Worm (Caenorhabditis elegans) whole organism, late embryonic: Measurements from ENCODE around the gene rpl-2.

Experiments used
- C08G9.2 ChIP-seq: sonication (generic microtip); optimal IDR thresholded peaks from 2 replicates; lab custom pipeline; 2016; ENCODE audit warnings: mild to moderate bottlenecking, missing genetic modification characterization, moderate library complexity, missing compliant biosample characterization
- K09A11.1 ChIP-seq: sonication (generic microtip); optimal IDR thresholded peaks from 2 replicates; lab custom pipeline; 2017; ENCODE audit warnings: antibody characterized with exemption, mild to moderate bottlenecking, missing genetic modification characterization, missing compliant biosample characterization; ENCODE audit not compliant: insufficient read depth
- Y22D7AL.16 ChIP-seq: sonication (generic microtip); optimal IDR thresholded peaks from 2 replicates; lab custom pipeline; 2016; ENCODE audit warnings: missing genetic modification characterization, missing compliant biosample characterization
- ama-1 ChIP-seq: fragments of 150-350 bp; optimal IDR thresholded peaks from 2 replicates; lab custom pipeline; 2014
- ceh-14 ChIP-seq: sonication (generic microtip); optimal IDR thresholded peaks from 2 replicates; lab custom pipeline; 2016; ENCODE audit warnings: missing genotype, missing genetic modification characterization, missing compliant biosample characterization
- ceh-18 ChIP-seq: sonication (generic microtip); optimal IDR thresholded peaks from 2 replicates; lab custom pipeline; 2016; ENCODE audit warnings: missing genetic modification characterization, missing compliant biosample characterization
- ceh-2 ChIP-seq: sonication (generic microtip); optimal IDR thresholded peaks from 2 replicates; lab custom pipeline; 2016; ENCODE audit warnings: missing genotype, missing genetic modification characterization, missing compliant biosample characterization
- ceh-22 ChIP-seq: sonication (generic microtip); optimal IDR thresholded peaks from 2 replicates; lab custom pipeline; 2017; ENCODE audit warnings: missing biosample characterization, missing genetic modification characterization
- ceh-24 ChIP-seq: sonication (generic microtip); optimal IDR thresholded peaks from 2 replicates; lab custom pipeline; 2016; ENCODE audit warnings: mild to moderate bottlenecking, missing genetic modification characterization, missing compliant biosample characterization
- ceh-34 ChIP-seq: sonication (generic microtip); optimal IDR thresholded peaks from 2 replicates; lab custom pipeline; 2016; ENCODE audit warnings: mild to moderate bottlenecking, missing genetic modification characterization, missing compliant biosample characterization
- ceh-48 ChIP-seq: sonication (generic microtip); optimal IDR thresholded peaks from 2 replicates; lab custom pipeline; 2016; ENCODE audit warnings: missing genetic modification characterization, inconsistent platforms, missing compliant biosample characterization
- ceh-9 ChIP-seq: sonication (generic microtip); optimal IDR thresholded peaks from 2 replicates; lab custom pipeline; 2016; ENCODE audit warnings: mild to moderate bottlenecking, missing genetic modification characterization, inconsistent platforms, missing compliant biosample characterization
- dmd-4 ChIP-seq: sonication (generic microtip); optimal IDR thresholded peaks from 2 replicates; lab custom pipeline; 2016; ENCODE audit warnings: borderline replicate concordance, missing genetic modification characterization, missing compliant biosample characterization
- dve-1 ChIP-seq: sonication (generic microtip); optimal IDR thresholded peaks from 2 replicates; lab custom pipeline; 2017; ENCODE audit warnings: antibody characterized with exemption, mild to moderate bottlenecking, missing genetic modification characterization, missing compliant biosample characterization
- elt-4 ChIP-seq: sonication (generic microtip); optimal IDR thresholded peaks from 2 replicates; lab custom pipeline; 2016; ENCODE audit warnings: missing genetic modification characterization, missing compliant biosample characterization
- eyg-1 ChIP-seq: sonication (generic microtip); optimal IDR thresholded peaks from 2 replicates; lab custom pipeline; 2016; ENCODE audit warnings: missing genotype, missing genetic modification characterization, missing compliant biosample characterization
- hlh-13 ChIP-seq: fragments of 200-800 bp; sonication (Bioruptor generic); optimal IDR thresholded peaks from 2 replicates; lab custom pipeline; 2018; ENCODE audit warnings: mild to moderate bottlenecking, missing genetic modification characterization, missing compliant biosample characterization
- hlh-15 ChIP-seq: sonication (generic microtip); optimal IDR thresholded peaks from 2 replicates; lab custom pipeline; 2016; ENCODE audit warnings: missing genetic modification characterization, missing compliant biosample characterization
- hlh-6 ChIP-seq: sonication (generic microtip); optimal IDR thresholded peaks from 2 replicates; lab custom pipeline; 2016; ENCODE audit warnings: missing genotype, missing genetic modification characterization, missing compliant biosample characterization
- hlh-8 ChIP-seq: sonication (generic microtip); optimal IDR thresholded peaks from 2 replicates; lab custom pipeline; 2016; ENCODE audit warnings: missing genotype, missing genetic modification characterization, missing compliant biosample characterization
- lin-11 ChIP-seq: fragments of 200-800 bp; sonication (Bioruptor generic); optimal IDR thresholded peaks from 2 replicates; lab custom pipeline; 2018; ENCODE audit warnings: mild to moderate bottlenecking, missing genetic modification characterization, missing compliant biosample characterization
- madf-2 ChIP-seq: sonication (generic microtip); optimal IDR thresholded peaks from 2 replicates; lab custom pipeline; 2017; ENCODE audit warnings: missing genetic modification characterization, missing compliant biosample characterization
- nfya-1 ChIP-seq: sonication (generic microtip); optimal IDR thresholded peaks from 2 replicates; lab custom pipeline; 2017; ENCODE audit warnings: missing genetic modification characterization, mild to moderate bottlenecking, missing compliant biosample characterization, antibody characterized with exemption, moderate library complexity
- npax-4 ChIP-seq: sonication (generic microtip); optimal IDR thresholded peaks from 2 replicates; lab custom pipeline; 2016; ENCODE audit warnings: missing genetic modification characterization, missing compliant biosample characterization
- odd-2 ChIP-seq: sonication (generic microtip); optimal IDR thresholded peaks from 2 replicates; lab custom pipeline; 2017; ENCODE audit warnings: antibody characterized with exemption, mild to moderate bottlenecking, missing genetic modification characterization, missing compliant biosample characterization
- pqm-1 ChIP-seq: sonication (generic microtip); optimal IDR thresholded peaks from 2 replicates; lab custom pipeline; 2016; ENCODE audit warnings: missing genetic modification characterization, missing compliant biosample characterization
- pros-1 ChIP-seq: fragments of 150-350 bp; optimal IDR thresholded peaks from 2 replicates; lab custom pipeline; 2014; ENCODE audit warnings: missing biosample characterization, missing genetic modification reagents, missing genetic modification characterization
- sox-2 ChIP-seq: fragments of 200-800 bp; sonication (Bioruptor generic); IDR thresholded peaks from 2 replicates; pipeline ENCODE4 v1.3.6; 2022; ENCODE audit warnings: missing genetic modification reagents, missing genetic modification characterization, missing compliant biosample characterization
- tbx-2 ChIP-seq: sonication (generic microtip); optimal IDR thresholded peaks from 2 replicates; lab custom pipeline; 2016; ENCODE audit warnings: missing genetic modification characterization, missing compliant biosample characterization
- tbx-7 ChIP-seq: sonication (generic microtip); optimal IDR thresholded peaks from 2 replicates; lab custom pipeline; 2016; ENCODE audit warnings: missing genotype, missing genetic modification characterization, missing compliant biosample characterization
- ttx-3 ChIP-seq: sonication (generic microtip); optimal IDR thresholded peaks from 2 replicates; lab custom pipeline; 2016; ENCODE audit warnings: missing genetic modification reagents, missing genetic modification characterization, missing compliant biosample characterization
- unc-3 ChIP-seq, 2 experiments: fragments of 200-800 bp in 1 of 2; sonication (Bioruptor generic) in 1 of 2; sonication (generic microtip) in 1 of 2; conservative IDR thresholded peaks in 1 of 2; optimal IDR thresholded peaks in 1 of 2; 2 replicates each; pipeline versions ENCODE4 v1.3.6 to Lab custom; 2016 to 2022; ENCODE audit warnings: missing compliant biosample characterization in 2 of 2, missing genetic modification characterization in 2 of 2, missing genetic modification reagents in 1 of 2
- unc-42 ChIP-seq: sonication (generic microtip); optimal IDR thresholded peaks from 2 replicates; lab custom pipeline; 2016; ENCODE audit warnings: missing genotype, missing genetic modification characterization, missing compliant biosample characterization
- unc-86 ChIP-seq: sonication (generic microtip); optimal IDR thresholded peaks from 2 replicates; lab custom pipeline; 2016; ENCODE audit warnings: missing genetic modification characterization, missing compliant biosample characterization
- zip-5 ChIP-seq: sonication (generic microtip); optimal IDR thresholded peaks from 2 replicates; lab custom pipeline; 2016; ENCODE audit warnings: missing genetic modification characterization, missing compliant biosample characterization
- ztf-16 ChIP-seq: sonication (generic microtip); optimal IDR thresholded peaks from 2 replicates; lab custom pipeline; 2017; ENCODE audit warnings: missing genetic modification characterization, missing compliant biosample characterization

rpl-2 gene

DNA sequence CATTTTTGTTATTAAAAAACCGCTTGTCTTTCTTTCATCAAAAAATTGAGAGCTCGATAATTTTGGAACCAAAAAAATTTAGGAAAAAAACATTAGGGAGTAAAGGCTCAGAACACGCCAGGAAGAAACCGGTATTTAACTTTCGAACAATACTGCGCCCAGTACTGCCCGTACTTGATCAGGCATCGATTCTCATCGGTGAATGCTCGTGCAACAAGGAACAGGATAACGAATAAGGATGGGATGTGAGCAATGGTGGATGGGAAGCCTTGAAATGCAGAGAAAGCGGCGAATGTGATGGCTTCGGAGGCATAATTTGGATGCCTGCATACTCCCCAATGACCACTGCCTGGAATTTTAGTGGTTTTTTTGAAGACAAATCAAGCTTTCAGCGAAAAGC lies 1.3 kb downstream of the rpl-2 start:
- TF ChIP-seq lin-11: no peak
- no peak for TF ChIP-seq eyg-1 (tag; lab: Kevin White, UChicago)
- TF ChIP-seq ama-1 (lab: Kevin White, UChicago): no peak
- TF ChIP-seq ceh-22 (tag; lab: Kevin White, UChicago): no peak
- no peak for TF ChIP-seq ttx-3 (tag; lab: Kevin White, UChicago)
- TF ChIP-seq madf-2: no peak
- TF ChIP-seq ceh-9: no peak
- TF ChIP-seq K09A11.1 (tag; lab: Kevin White, UChicago): no peak
- no peak for TF ChIP-seq odd-2 (tag; lab: Kevin White, UChicago)
- TF ChIP-seq ztf-16 (tag; lab: Kevin White, UChicago): no peak
- no peak for TF ChIP-seq pros-1
- no peak for TF ChIP-seq hlh-13 (GFP tag; lab: Kevin White, UChicago)
- no peak for TF ChIP-seq dve-1 (tag; lab: Kevin White, UChicago)
- no peak for TF ChIP-seq ceh-24 (tag; lab: Kevin White, UChicago)
- no peak for TF ChIP-seq unc-86 (tag; lab: Kevin White, UChicago)
- TF ChIP-seq nfya-1 (tag; lab: Kevin White, UChicago): no peak
- no peak for TF ChIP-seq dmd-4
- no peak for TF ChIP-seq ceh-2
- no peak for TF ChIP-seq ceh-48 (tag; lab: Kevin White, UChicago)
- TF ChIP-seq Y22D7AL.16 (tag; lab: Kevin White, UChicago): no peak

ce11 chrV:20485285-20485684 lies 5.8 kb downstream of the rpl-2 start, which contains the start of gene dhcr-7:
TSS of gene dhcr-7 (minus strand) at chrV:20485385.
- TF ChIP-seq C08G9.2 (tag; lab: Kevin White, UChicago) (no peak), ceh-14 (tag; lab: Kevin White, UChicago) (no peak), hlh-8 (tag; lab: Kevin White, UChicago) (no peak), hlh-6 (tag; lab: Kevin White, UChicago) (no peak), lin-11 (no peak), unc-3 (GFP tag; conservative IDR thresholded peaks at IDR 0.05; lab: Robert Waterston, UW) (no peak), unc-3 (tag; optimal IDR thresholded peaks at IDR 0.05; lab: Kevin White, UChicago) (no peak), npax-4 (tag; lab: Kevin White, UChicago) (no peak)

DNA sequence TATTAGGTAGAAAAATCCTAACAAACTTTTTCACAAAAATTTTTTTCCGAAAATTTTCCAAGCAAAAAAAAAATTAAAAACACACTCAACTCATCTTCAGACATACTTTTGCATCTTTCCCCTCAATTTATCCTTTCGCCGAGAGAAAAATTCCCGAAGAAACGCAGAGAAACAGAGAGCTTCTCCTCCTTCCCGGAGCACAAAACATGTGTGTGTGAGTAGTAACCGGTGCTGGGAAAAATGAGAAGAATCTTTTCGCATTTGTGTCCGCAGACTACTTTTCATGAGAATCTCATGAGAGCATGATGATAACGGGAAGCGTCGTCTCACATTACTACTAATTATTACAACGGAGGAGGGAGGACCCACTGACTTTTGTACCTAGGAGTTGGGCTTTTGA lies 7.1 kb downstream of the rpl-2 start:
- TF ChIP-seq tbx-7 (tag; lab: Kevin White, UChicago) (no peak), ceh-18 (tag; lab: Kevin White, UChicago) (peak; percentile 9), hlh-8 (tag; lab: Kevin White, UChicago) (peak; percentile 53)

ce11 chrV:20489102-20489501 lies 9.6 kb downstream of the rpl-2 start, which contains the start of gene srbc-78:
TSS of gene srbc-78 (minus strand) at chrV:20489202.
- TF ChIP-seq hlh-6 (tag; lab: Kevin White, UChicago) (no peak), unc-42 (tag; lab: Kevin White, UChicago) (no peak), hlh-13 (GFP tag; lab: Kevin White, UChicago) (no peak), pros-1 (no peak), sox-2 (GFP tag; lab: Robert Waterston, UW) (no peak), Y22D7AL.16 (tag; lab: Kevin White, UChicago) (no peak), ceh-34 (tag; lab: Kevin White, UChicago) (no peak), tbx-2 (tag; lab: Kevin White, UChicago) (no peak), ceh-24 (tag; lab: Kevin White, UChicago) (no peak), elt-4 (tag; lab: Kevin White, UChicago) (no peak), hlh-15 (tag; lab: Kevin White, UChicago) (no peak), zip-5 (tag; lab: Kevin White, UChicago) (no peak), pqm-1 (tag; lab: Kevin White, UChicago) (no peak), K09A11.1 (tag; lab: Kevin White, UChicago) (no peak)
